Fruit fly (Drosophila melanogaster) Kc167 (cell line): ENCODE data around the gene Spps.

ENCODE experiments used
- Myc ChIP-seq: fragments of >200 bp; optimal IDR thresholded peaks from 2 replicates; lab custom pipeline; 2017; ENCODE audit warnings: missing external identifiers
- Sin3A ChIP-seq: fragments of >200 bp; optimal IDR thresholded peaks from 2 replicates; lab custom pipeline; 2018; ENCODE audit warnings: missing external identifiers
- psq ChIP-seq: fragments of >200 bp; optimal IDR thresholded peaks from 2 replicates; lab custom pipeline; 2017; ENCODE audit warnings: missing external identifiers
- ttk ChIP-seq: sonication (Bioruptor generic); optimal IDR thresholded peaks from 2 replicates; lab custom pipeline; 2017; ENCODE audit warnings: missing external identifiers

DNA sequence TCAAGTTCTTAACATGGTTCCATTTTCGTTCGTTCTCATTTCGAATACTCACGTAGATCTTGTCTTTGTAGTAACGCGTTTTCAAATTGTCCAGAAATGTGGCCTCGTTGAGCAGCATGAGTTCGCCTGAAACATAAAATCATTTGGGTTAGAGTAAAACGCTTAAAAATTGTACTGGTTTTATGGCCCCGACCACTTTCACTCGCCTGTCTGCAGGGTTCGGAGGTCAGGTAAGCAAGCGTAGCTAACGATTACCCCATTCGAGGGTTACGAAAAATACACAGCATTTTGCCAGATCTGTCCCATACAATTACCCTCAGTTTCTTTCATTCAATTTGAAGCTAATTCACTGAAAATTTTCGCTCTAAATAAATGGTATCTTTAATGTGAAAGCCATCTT is 31.6 kb upstream of the Spps start:
- TF ChIP-seq psq (no peak), Sin3A (lab: Kevin White, UChicago) (no peak), ttk (lab: Kevin White, UChicago) (no peak), Myc (no peak)
